Worm (Caenorhabditis elegans) whole organism, mixed stage, embryonic: Measurements from ENCODE around the gene zipt-2.1.

Experiments
- blmp-1 ChIP-seq: fragments of 150-350 bp; optimal IDR thresholded peaks from 2 replicates; lab custom pipeline; 2014; ENCODE audit warnings: missing biosample characterization, missing genetic modification characterization
- ceh-83 ChIP-seq: fragments of 200-800 bp; sonication (Bioruptor generic); optimal IDR thresholded peaks from 2 replicates; lab custom pipeline; 2018; ENCODE audit warnings: mild to moderate bottlenecking, missing genetic modification characterization, missing compliant biosample characterization
- ces-1 ChIP-seq: fragments of 150-350 bp; optimal IDR thresholded peaks from 2 replicates; lab custom pipeline; 2014; ENCODE audit warnings: missing biosample characterization, missing genetic modification reagents, missing genetic modification characterization
- cnd-1 ChIP-seq: fragments of 200-800 bp; sonication (Bioruptor generic); optimal IDR thresholded peaks from 2 replicates; lab custom pipeline; 2018; ENCODE audit warnings: mild to moderate bottlenecking, missing genetic modification characterization, missing compliant biosample characterization
- elt-1 ChIP-seq: sonication (generic microtip); optimal IDR thresholded peaks from 2 replicates; lab custom pipeline; 2017; ENCODE audit warnings: missing genetic modification characterization, mild to moderate bottlenecking, missing compliant biosample characterization, antibody characterized with exemption, moderate library complexity, borderline replicate concordance; ENCODE audit not compliant: insufficient read depth
- elt-3 ChIP-seq: fragments of 150-350 bp; optimal IDR thresholded peaks from 2 replicates; lab custom pipeline; 2014; ENCODE audit warnings: missing biosample characterization, missing genetic modification characterization
- flh-1 ChIP-seq: fragments of 200-800 bp; sonication (Bioruptor generic); optimal IDR thresholded peaks from 2 replicates; lab custom pipeline; 2018; ENCODE audit warnings: mild to moderate bottlenecking, missing genetic modification characterization, moderate library complexity, missing compliant biosample characterization
- lsy-2 ChIP-seq: fragments of 150-350 bp; optimal IDR thresholded peaks from 2 replicates; lab custom pipeline; 2014; ENCODE audit warnings: missing biosample characterization, missing genetic modification characterization
- nhr-237 ChIP-seq: fragments of 150-350 bp; optimal IDR thresholded peaks from 2 replicates; lab custom pipeline; 2014; ENCODE audit warnings: missing biosample characterization, missing genetic modification characterization
- nhr-28 ChIP-seq: fragments of 150-350 bp; optimal IDR thresholded peaks from 2 replicates; lab custom pipeline; 2014; ENCODE audit warnings: missing biosample characterization, missing genetic modification characterization
- nhr-76 ChIP-seq: sonication (generic microtip); optimal IDR thresholded peaks from 2 replicates; lab custom pipeline; 2017; ENCODE audit warnings: missing biosample characterization, missing genetic modification characterization
- pha-4 ChIP-seq: fragments of 150-350 bp; optimal IDR thresholded peaks from 2 replicates; lab custom pipeline; 2018; ENCODE audit warnings: missing biosample characterization, missing genetic modification reagents, missing genetic modification characterization
- snpc-4 ChIP-seq: fragments of 150-350 bp; optimal IDR thresholded peaks from 2 replicates; lab custom pipeline; 2014; ENCODE audit warnings: missing biosample characterization, missing genetic modification characterization
- ztf-11 ChIP-seq: fragments of 150-350 bp; optimal IDR thresholded peaks from 2 replicates; lab custom pipeline; 2014; ENCODE audit warnings: missing biosample characterization, missing genetic modification characterization

DNA sequence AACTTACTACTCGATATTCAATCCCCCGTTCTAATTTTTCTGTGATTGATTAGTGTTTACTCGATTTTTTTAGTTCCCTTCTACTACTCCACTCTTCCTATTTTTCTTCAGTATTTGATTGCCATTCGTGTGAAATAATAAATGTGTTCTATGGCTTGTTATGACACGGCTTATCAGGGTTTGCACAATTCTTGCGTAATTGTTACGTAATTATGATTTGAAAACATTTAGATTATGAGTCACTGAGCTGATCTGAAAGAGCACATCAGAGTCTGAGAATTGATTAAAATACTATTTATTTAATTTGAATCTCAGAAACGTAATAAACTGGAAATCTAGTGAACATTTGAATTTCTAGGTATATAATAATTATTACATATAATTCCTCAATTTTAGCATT, 21.9 kb upstream of the zipt-2.1 start:
- TF ChIP-seq pha-4 (tag; lab: Kevin White, UChicago) = no peak
- no peak for TF ChIP-seq flh-1 (GFP tag; lab: Kevin White, UChicago)
- no peak for TF ChIP-seq elt-1 (tag; lab: Kevin White, UChicago)
- no peak for TF ChIP-seq snpc-4 (tag; lab: Kevin White, UChicago)
- no peak for TF ChIP-seq lsy-2 (tag; lab: Kevin White, UChicago)
- no peak for TF ChIP-seq ces-1 (GFP tag; lab: Kevin White, UChicago)
- TF ChIP-seq ztf-11 (tag; lab: Kevin White, UChicago) = no peak
- no peak for TF ChIP-seq nhr-237 (tag; lab: Kevin White, UChicago)
- no peak for TF ChIP-seq nhr-28
- TF ChIP-seq nhr-76 (tag; lab: Kevin White, UChicago) = no peak
- no peak for TF ChIP-seq ceh-83 (GFP tag; lab: Kevin White, UChicago)
- TF ChIP-seq cnd-1 (tag; lab: Kevin White, UChicago) = no peak
- no peak for TF ChIP-seq blmp-1 (tag; lab: Kevin White, UChicago)
- TF ChIP-seq elt-3 (tag; lab: Kevin White, UChicago) = no peak
